Fruit fly (Drosophila melanogaster) whole organism, embryonic: ENCODE measurements around the gene CG2224.

Source experiments
- Asciz ChIP-seq: fragments of 200-800 bp; sonication (Bioruptor generic); optimal IDR thresholded peaks from 2 replicates; lab custom pipeline; 2017; ENCODE audit warnings: missing biosample characterization, mild to moderate bottlenecking, missing genetic modification characterization, missing genetic modification reagents
- Blimp-1 ChIP-seq: fragments of 200-800 bp; sonication (Bioruptor generic); optimal IDR thresholded peaks from 3 replicates; lab custom pipeline; 2018; ENCODE audit warnings: missing biosample characterization, missing genetic modification characterization, mild to moderate bottlenecking, moderate library complexity, missing genetic modification reagents
- CG10565 ChIP-seq: fragments of 200-800 bp; sonication (Bioruptor generic); optimal IDR thresholded peaks from 3 replicates; lab custom pipeline; 2016; ENCODE audit warnings: missing biosample characterization, mild to moderate bottlenecking, missing genetic modification characterization
- CG10979 ChIP-seq: fragments of 200-800 bp; sonication (Bioruptor generic); optimal IDR thresholded peaks from 2 replicates; lab custom pipeline; 2018; ENCODE audit warnings: missing biosample characterization, mild to moderate bottlenecking, missing genetic modification characterization, moderate library complexity
- CG11504 ChIP-seq: fragments of 200-800 bp; sonication (Bioruptor generic); optimal IDR thresholded peaks from 3 replicates; lab custom pipeline; 2019; ENCODE audit warnings: missing biosample characterization, mild to moderate bottlenecking, missing genetic modification characterization, moderate library complexity
- CG12104 ChIP-seq: fragments of 200-800 bp; sonication (Bioruptor generic); optimal IDR thresholded peaks from 3 replicates; lab custom pipeline; 2016; ENCODE audit warnings: missing biosample characterization, missing genetic modification characterization
- CG12391 ChIP-seq: fragments of 200-800 bp; sonication (Bioruptor generic); optimal IDR thresholded peaks from 3 replicates; lab custom pipeline; 2018; ENCODE audit warnings: missing biosample characterization, mild to moderate bottlenecking, missing genetic modification characterization, moderate library complexity
- CG12659 ChIP-seq: fragments of 200-800 bp; sonication (Bioruptor generic); optimal IDR thresholded peaks from 3 replicates; lab custom pipeline; 2017; ENCODE audit warnings: mild to moderate bottlenecking, missing biosample characterization, missing genetic modification reagents, missing genetic modification characterization
- CG17359 ChIP-seq: fragments of 200-800 bp; sonication (Bioruptor generic); optimal IDR thresholded peaks from 3 replicates; lab custom pipeline; 2018; ENCODE audit warnings: missing biosample characterization, mild to moderate bottlenecking, missing genetic modification characterization, moderate library complexity
- CG18262 ChIP-seq: fragments of 200-800 bp; optimal IDR thresholded peaks from 3 replicates; lab custom pipeline; 2019; ENCODE audit warnings: missing biosample characterization, mild to moderate bottlenecking, missing genetic modification characterization, moderate library complexity
- CG2199 ChIP-seq: fragments of 200-800 bp; sonication (Bioruptor generic); IDR thresholded peaks from 3 replicates; pipeline ENCODE4 v1.3.6; 2022; ENCODE audit warnings: missing biosample characterization, missing genetic modification characterization
- CG2678 ChIP-seq: fragments of 200-800 bp; sonication (Bioruptor generic); optimal IDR thresholded peaks from 3 replicates; lab custom pipeline; 2019; ENCODE audit warnings: missing biosample characterization, mild to moderate bottlenecking, missing genetic modification characterization, moderate library complexity
- CG2712 ChIP-seq: fragments of 200-800 bp; optimal IDR thresholded peaks from 3 replicates; lab custom pipeline; 2019; ENCODE audit warnings: missing biosample characterization, mild to moderate bottlenecking, missing genetic modification characterization, moderate library complexity
- CG30403 ChIP-seq: fragments of 200-800 bp; sonication (Bioruptor generic); optimal IDR thresholded peaks from 3 replicates; lab custom pipeline; 2016; ENCODE audit warnings: missing biosample characterization, missing genetic modification characterization
- CG4820 ChIP-seq: fragments of 200-800 bp; sonication (Bioruptor generic); optimal IDR thresholded peaks from 3 replicates; lab custom pipeline; 2016; ENCODE audit warnings: missing biosample characterization, missing genetic modification characterization
- CG7556 ChIP-seq: fragments of 200-800 bp; sonication (Bioruptor generic); optimal IDR thresholded peaks from 2 replicates; lab custom pipeline; 2017; ENCODE audit warnings: missing biosample characterization, mild to moderate bottlenecking, missing genetic modification characterization
- CG8924 ChIP-seq: fragments of 200-800 bp; optimal IDR thresholded peaks from 3 replicates; lab custom pipeline; 2019; ENCODE audit warnings: missing biosample characterization, mild to moderate bottlenecking, missing genetic modification characterization, moderate library complexity
- CG9727 ChIP-seq: fragments of 200-800 bp; sonication (Bioruptor generic); optimal IDR thresholded peaks from 3 replicates; lab custom pipeline; 2017; ENCODE audit warnings: missing biosample characterization, mild to moderate bottlenecking, missing genetic modification characterization
- Dfd ChIP-seq, 2 experiments: fragments of >200 bp; optimal IDR thresholded peaks; 2 replicates each; lab custom pipeline; 2017; ENCODE audit warnings: missing biosample characterization in 2 of 2, missing genetic modification characterization in 2 of 2
- Eip74EF ChIP-seq, 2 experiments: fragments of 200-800 bp in 1 of 2; fragments of >200 bp in 1 of 2; sonication (Bioruptor generic) in 1 of 2; optimal IDR thresholded peaks; 2 replicates each; lab custom pipeline; 2017 to 2019; ENCODE audit warnings: missing biosample characterization in 2 of 2, missing genetic modification characterization in 2 of 2, mild to moderate bottlenecking in 1 of 2, moderate library complexity in 1 of 2
- H2.0 ChIP-seq: fragments of 200-800 bp; sonication (Bioruptor generic); IDR thresholded peaks from 2 replicates; pipeline ENCODE4 v1.3.6; 2022; ENCODE audit warnings: missing biosample characterization, missing genetic modification characterization
- HHEX ChIP-seq: fragments of 200-800 bp; sonication (Bioruptor generic); optimal IDR thresholded peaks from 3 replicates; lab custom pipeline; 2017; ENCODE audit warnings: missing biosample characterization, mild to moderate bottlenecking, missing genetic modification characterization, missing genetic modification reagents
- Hr51 ChIP-seq, 2 experiments: fragments of 200-800 bp; sonication (Bioruptor generic); optimal IDR thresholded peaks; 2 replicates in 1 of 2; 3 replicates in 1 of 2; lab custom pipeline; 2016 to 2018; ENCODE audit warnings: missing biosample characterization in 2 of 2, missing genetic modification characterization in 2 of 2, mild to moderate bottlenecking in 1 of 2, moderate library complexity in 1 of 2
- MBD-R2 ChIP-seq: fragments of 200-800 bp; sonication (Bioruptor generic); IDR thresholded peaks from 2 replicates; pipeline ENCODE4 v1.3.6; 2022; ENCODE audit warnings: missing biosample characterization, missing genetic modification characterization
- Meics ChIP-seq: fragments of 200-800 bp; sonication (Bioruptor generic); optimal IDR thresholded peaks from 2 replicates; lab custom pipeline; 2017; ENCODE audit warnings: missing biosample characterization, mild to moderate bottlenecking, missing genetic modification characterization
- Nf-YC ChIP-seq: fragments of 200-800 bp; optimal IDR thresholded peaks from 3 replicates; lab custom pipeline; 2019; ENCODE audit warnings: missing biosample characterization, mild to moderate bottlenecking, missing genetic modification characterization, moderate library complexity
- Oaz ChIP-seq: fragments of 200-800 bp; sonication (Bioruptor generic); IDR thresholded peaks from 2 replicates; pipeline ENCODE4 v1.3.6; 2022; ENCODE audit warnings: missing biosample characterization, missing genetic modification characterization
- Oli ChIP-seq: fragments of 200-800 bp; sonication (Bioruptor generic); optimal IDR thresholded peaks from 2 replicates; lab custom pipeline; 2018; ENCODE audit warnings: missing biosample characterization, mild to moderate bottlenecking, missing genetic modification characterization, moderate library complexity
- PHDP ChIP-seq: fragments of 200-800 bp; sonication (Bioruptor generic); optimal IDR thresholded peaks from 3 replicates; lab custom pipeline; 2018; ENCODE audit warnings: missing biosample characterization, mild to moderate bottlenecking, missing genetic modification characterization, moderate library complexity
- Ptx1 ChIP-seq: fragments of 200-800 bp; sonication (Bioruptor generic); IDR thresholded peaks from 2 replicates; pipeline ENCODE4 v1.3.6; 2022; ENCODE audit warnings: missing biosample characterization, missing genetic modification characterization
- Sox100B ChIP-seq: fragments of 200-800 bp; sonication (Bioruptor generic); optimal IDR thresholded peaks from 3 replicates; lab custom pipeline; 2018; ENCODE audit warnings: missing biosample characterization, mild to moderate bottlenecking, missing genetic modification characterization
- Ssrp ChIP-seq: fragments of 200-800 bp; sonication (Bioruptor generic); optimal IDR thresholded peaks from 2 replicates; lab custom pipeline; 2018; ENCODE audit warnings: missing biosample characterization, mild to moderate bottlenecking, missing genetic modification characterization, moderate library complexity
- YL-1 ChIP-seq: fragments of 200-800 bp; sonication (Bioruptor generic); optimal IDR thresholded peaks from 3 replicates; lab custom pipeline; 2017; ENCODE audit warnings: missing biosample characterization, mild to moderate bottlenecking, missing genetic modification characterization
- ci ChIP-seq: fragments of 200-800 bp; sonication (Bioruptor generic); IDR thresholded peaks from 3 replicates; pipeline ENCODE4 v1.3.6; 2022; ENCODE audit warnings: missing biosample characterization, missing genetic modification characterization
- dimm ChIP-seq: fragments of 200-800 bp; sonication (Bioruptor generic); IDR thresholded peaks from 2 replicates; pipeline ENCODE4 v1.3.6; 2022; ENCODE audit warnings: missing biosample characterization, missing genetic modification characterization
- fd96Cb ChIP-seq: fragments of 200-800 bp; sonication (Bioruptor generic); optimal IDR thresholded peaks from 2 replicates; lab custom pipeline; 2018; ENCODE audit warnings: missing biosample characterization, mild to moderate bottlenecking, missing genetic modification characterization, moderate library complexity
- gcm ChIP-seq: fragments of 200-800 bp; sonication (Bioruptor generic); optimal IDR thresholded peaks from 2 replicates; lab custom pipeline; 2019; ENCODE audit warnings: missing biosample characterization, mild to moderate bottlenecking, missing genetic modification characterization, moderate library complexity
- gem ChIP-seq: fragments of 200-800 bp; sonication (Bioruptor generic); optimal IDR thresholded peaks from 2 replicates; lab custom pipeline; 2019; ENCODE audit warnings: missing biosample characterization, mild to moderate bottlenecking, missing genetic modification characterization, moderate library complexity
- grau ChIP-seq: fragments of 200-800 bp; optimal IDR thresholded peaks from 3 replicates; lab custom pipeline; 2019; ENCODE audit warnings: missing biosample characterization, mild to moderate bottlenecking, missing genetic modification characterization, moderate library complexity
- lab ChIP-seq: fragments of 200-800 bp; sonication (Bioruptor generic); optimal IDR thresholded peaks from 3 replicates; lab custom pipeline; 2017; ENCODE audit warnings: missing biosample characterization, missing genetic modification characterization, mild to moderate bottlenecking, moderate library complexity, missing genetic modification reagents
- prd ChIP-seq, 3 experiments: fragments of >200 bp in 2 of 3; fragments of 200-800 bp in 1 of 3; sonication (Bioruptor generic) in 1 of 3; optimal IDR thresholded peaks in 2 of 3; IDR thresholded peaks in 1 of 3; 2 replicates in 2 of 3; 3 replicates in 1 of 3; pipeline versions ENCODE4 v1.3.6 to Lab custom; 2017 to 2022; ENCODE audit warnings: missing biosample characterization in 1 of 3, missing genetic modification characterization in 1 of 3
- psq ChIP-seq: fragments of 200-800 bp; sonication (Bioruptor generic); optimal IDR thresholded peaks from 2 replicates; lab custom pipeline; 2017; ENCODE audit warnings: missing biosample characterization, missing genetic modification characterization
- repo ChIP-seq: fragments of 200-800 bp; sonication (Bioruptor generic); optimal IDR thresholded peaks from 2 replicates; lab custom pipeline; 2016; ENCODE audit warnings: missing biosample characterization, missing genetic modification characterization
- sens-2 ChIP-seq: fragments of 200-800 bp; sonication (Bioruptor generic); IDR thresholded peaks from 2 replicates; pipeline ENCODE4 v1.3.6; 2022; ENCODE audit warnings: missing biosample characterization, missing genetic modification characterization
- tap ChIP-seq: fragments of 200-800 bp; optimal IDR thresholded peaks from 3 replicates; lab custom pipeline; 2019; ENCODE audit warnings: missing biosample characterization, mild to moderate bottlenecking, missing genetic modification characterization, moderate library complexity
- tgo ChIP-seq: fragments of 200-800 bp; sonication (Bioruptor generic); IDR thresholded peaks from 3 replicates; pipeline ENCODE4 v1.3.6; 2022; ENCODE audit warnings: missing biosample characterization, missing genetic modification characterization
- twi ChIP-seq: fragments of 200-800 bp; optimal IDR thresholded peaks from 2 replicates; lab custom pipeline; 2019; ENCODE audit warnings: missing biosample characterization, mild to moderate bottlenecking, missing genetic modification characterization, moderate library complexity
- tx ChIP-seq: fragments of 200-800 bp; sonication (Bioruptor generic); optimal IDR thresholded peaks from 2 replicates; lab custom pipeline; 2016; ENCODE audit warnings: missing biosample characterization, missing genetic modification characterization

CG2224 gene

DNA sequence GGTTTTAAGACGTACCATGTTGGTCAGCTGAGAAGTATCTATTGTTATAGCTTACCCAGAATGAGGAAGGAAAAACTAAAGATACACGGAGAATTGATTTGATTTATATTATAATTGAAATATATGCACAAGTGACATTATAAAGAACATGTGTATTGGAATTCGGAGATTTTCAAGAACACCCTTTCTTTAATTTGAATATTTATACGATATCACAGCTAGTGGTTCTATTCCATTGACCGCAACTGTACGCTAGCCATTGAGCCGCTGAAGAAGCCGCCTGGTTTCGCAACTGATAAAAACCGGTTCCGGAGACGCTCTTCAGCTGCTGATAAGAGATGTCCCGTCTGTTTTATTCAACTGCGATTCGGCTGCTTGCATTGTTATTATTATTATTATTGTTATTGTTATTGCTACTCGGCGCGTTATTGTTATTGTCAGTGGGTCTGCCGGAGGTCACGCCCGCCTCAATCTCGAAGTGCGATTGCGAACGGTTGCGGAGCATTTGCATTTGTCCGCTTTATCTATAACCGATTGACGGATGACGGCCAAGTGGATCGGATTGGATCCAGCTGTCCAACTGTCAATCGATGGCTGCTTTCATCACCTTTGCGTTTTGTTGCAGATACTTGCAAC, 2.6 kb upstream of the CG2224 start (continued):
- TF ChIP-seq CG12391 (tag; lab: Kevin White, UChicago) = peak; percentile 43
- no peak for TF ChIP-seq Nf-YC (tag; lab: Kevin White, UChicago)
- TF ChIP-seq tx (GFP tag; lab: Kevin White, UChicago) = no peak
- TF ChIP-seq CG4820 = peak; percentile 10
- peak; percentile 2 for TF ChIP-seq CG7556
- no peak for TF ChIP-seq psq (GFP tag; lab: Kevin White, UChicago)
- TF ChIP-seq prd (optimal IDR thresholded peaks at IDR 0.05; lab: Kevin White, UChicago) = no peak
- TF ChIP-seq prd (GFP tag; IDR thresholded peaks at IDR 0.05; lab: Robert Waterston, UW) = peak; percentile 60
- no peak for TF ChIP-seq fd96Cb (tag; lab: Kevin White, UChicago)
- peak; percentile 25 for TF ChIP-seq CG9727
- TF ChIP-seq ci (GFP tag; lab: Robert Waterston, UW) = peak; percentile 70; the same call in 2 of the 3 replicates
- TF ChIP-seq YL-1 = no peak
- no peak for TF ChIP-seq twi (tag; lab: Kevin White, UChicago)
- TF ChIP-seq tgo (GFP tag; lab: Robert Waterston, UW) = peak; percentile 24; the same call in 1 of the 3 replicates
- peak; percentile 19 for TF ChIP-seq CG12659 (GFP tag; lab: Kevin White, UChicago)
- TF ChIP-seq gem = peak; percentile 64
- peak; percentile 42; the same call in 1 of the 2 replicates for TF ChIP-seq Ptx1 (GFP tag; lab: Robert Waterston, UW)
- peak; percentile 15 for TF ChIP-seq gcm (GFP tag; lab: Kevin White, UChicago)
- TF ChIP-seq lab (GFP tag; lab: Kevin White, UChicago) = peak; percentile 51
- TF ChIP-seq CG18262 (tag; lab: Kevin White, UChicago) = peak; percentile 33
- peak; percentile 18 for TF ChIP-seq Oli
- peak; percentile 59 for TF ChIP-seq CG11504 (tag; lab: Kevin White, UChicago)
- peak; percentile 21 for TF ChIP-seq Ssrp
- 0 out of 2 replicates have a peak, but pooled peaks have one; percentile 41 for TF ChIP-seq H2.0 (GFP tag; lab: Robert Waterston, UW)
- no peak for TF ChIP-seq repo (GFP tag; lab: Kevin White, UChicago)
- peak; percentile 28 for TF ChIP-seq tap (tag; lab: Kevin White, UChicago)
- TF ChIP-seq CG17359 (tag; lab: Kevin White, UChicago) = peak; percentile 29
- peak; percentile 38 for TF ChIP-seq grau (tag; lab: Kevin White, UChicago)
- peak; percentile 10 for TF ChIP-seq Blimp-1 (GFP tag; lab: Kevin White, UChicago)
- TF ChIP-seq Hr51 (GFP tag; optimal IDR thresholded peaks at IDR 0.05; lab: Kevin White, UChicago) = peak in 1 of 2 experiments; percentile 59
- no peak for TF ChIP-seq MBD-R2 (GFP tag; lab: Robert Waterston, UW)
- 0 out of 3 replicates have a peak, but pooled peaks have one; percentile 45 for TF ChIP-seq CG2199
- TF ChIP-seq CG2678 (tag; lab: Kevin White, UChicago) = peak; percentile 51
- TF ChIP-seq Asciz = no peak
- TF ChIP-seq Oaz = 0 out of 2 replicates have a peak, but pooled peaks have one; percentile 8
- no peak for TF ChIP-seq dimm
- TF ChIP-seq PHDP (tag; lab: Kevin White, UChicago) = peak; percentile 29
- TF ChIP-seq sens-2 = no peak
- peak; percentile 41 for TF ChIP-seq CG30403 (GFP tag; lab: Kevin White, UChicago)
- TF ChIP-seq Sox100B (GFP tag; lab: Kevin White, UChicago) = peak; percentile 35
- peak; percentile 26 for TF ChIP-seq CG10979 (tag; lab: Kevin White, UChicago)
- no peak for TF ChIP-seq Eip74EF (GFP tag; optimal IDR thresholded peaks at IDR 0.05; lab: Kevin White, UChicago)
- TF ChIP-seq Meics (GFP tag; lab: Kevin White, UChicago) = peak; percentile 33
- peak; percentile 39 for TF ChIP-seq CG2712 (tag; lab: Kevin White, UChicago)
- peak; percentile 15 for TF ChIP-seq HHEX (GFP tag; lab: Kevin White, UChicago)
- no peak for TF ChIP-seq CG12104 (GFP tag; lab: Kevin White, UChicago)
- TF ChIP-seq Dfd (GFP tag; optimal IDR thresholded peaks at IDR 0.05; lab: Kevin White, UChicago) = no peak
- TF ChIP-seq CG8924 = peak; percentile 22
- TF ChIP-seq CG10565 (GFP tag; lab: Kevin White, UChicago) = no peak
